Worm (Caenorhabditis elegans) whole organism, L2 larva: ENCODE results near the gene B0244.5.
A peak's percentile ranks its signal among the peaks of the same experiment; 100 is the strongest.

Source experiments
- lin-39 ChIP-seq: fragments of 150-350 bp; optimal IDR thresholded peaks from 2 replicates; lab custom pipeline; 2014; ENCODE audit warnings: missing biosample characterization, missing genetic modification reagents, missing genetic modification characterization
- mdl-1 ChIP-seq, 2 experiments: fragments of 150-350 bp in 1 of 2; sonication (generic microtip) in 1 of 2; optimal IDR thresholded peaks; 2 replicates each; lab custom pipeline; 2017; ENCODE audit warnings: missing biosample characterization in 2 of 2, missing genetic modification characterization in 2 of 2
- nhr-11 ChIP-seq: fragments of 150-350 bp; optimal IDR thresholded peaks from 2 replicates; lab custom pipeline; 2014; ENCODE audit warnings: missing biosample characterization, missing genetic modification characterization
- nhr-25 ChIP-seq: fragments of 150-350 bp; sonication (generic microtip); optimal IDR thresholded peaks from 3 replicates; lab custom pipeline; 2014; ENCODE audit warnings: missing biosample characterization, missing genetic modification characterization
- nhr-77 ChIP-seq: fragments of 150-350 bp; optimal IDR thresholded peaks from 2 replicates; lab custom pipeline; 2014; ENCODE audit warnings: missing biosample characterization, missing genetic modification characterization
- unc-39 ChIP-seq: fragments of 150-350 bp; optimal IDR thresholded peaks from 2 replicates; lab custom pipeline; 2014; ENCODE audit warnings: missing biosample characterization, missing genetic modification characterization
- unc-55 ChIP-seq: fragments of 150-350 bp; sonication (generic microtip); optimal IDR thresholded peaks from 3 replicates; lab custom pipeline; 2014; ENCODE audit warnings: missing biosample characterization, missing genetic modification reagents, missing genetic modification characterization

DNA sequence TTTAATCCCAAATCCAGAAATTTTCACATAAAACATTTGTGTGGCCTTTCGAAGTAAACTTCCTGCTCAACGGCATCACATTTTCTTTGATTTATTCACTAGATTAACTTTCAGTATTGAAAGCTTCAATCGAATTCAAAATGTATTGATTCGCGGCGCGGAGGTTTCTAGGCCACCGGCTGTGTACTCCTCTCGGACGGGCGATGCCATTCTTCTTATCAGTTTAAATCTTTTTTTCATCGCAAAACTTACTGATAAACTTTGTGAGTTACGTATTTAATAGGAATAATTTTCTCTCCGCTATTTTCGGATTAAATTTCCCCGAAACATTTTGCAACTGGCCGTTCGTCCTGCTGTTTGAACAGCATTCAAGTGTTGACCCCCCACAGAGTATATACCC lies 22.8 kb upstream of the B0244.5 start:
- TF ChIP-seq unc-55 (GFP tag; lab: Kevin White, UChicago) (peak; percentile 61), lin-39 (tag; lab: Kevin White, UChicago) (no peak), nhr-25 (peak; percentile 24), nhr-11 (tag; lab: Kevin White, UChicago) (no peak), mdl-1 (tag; optimal IDR thresholded peaks at IDR 0.05; lab: Kevin White, UChicago) (no peak), unc-39 (tag; lab: Kevin White, UChicago) (no peak), nhr-77 (tag; lab: Kevin White, UChicago) (no peak)
